Fruit fly (Drosophila melanogaster) whole organism, embryonic: ENCODE results near the gene CG10730.

Source experiments
- Aef1 ChIP-seq: fragments of 200-800 bp; sonication (Bioruptor generic); IDR thresholded peaks from 3 replicates; pipeline ENCODE4 v1.3.6; 2022; ENCODE audit warnings: missing biosample characterization, missing genetic modification characterization
- Bteb2 ChIP-seq: fragments of 200-800 bp; sonication (Bioruptor generic); optimal IDR thresholded peaks from 2 replicates; lab custom pipeline; 2016; ENCODE audit warnings: missing biosample characterization, missing genetic modification characterization
- CG12071 ChIP-seq: fragments of 200-800 bp; sonication (Bioruptor generic); optimal IDR thresholded peaks from 3 replicates; lab custom pipeline; 2018; ENCODE audit warnings: missing biosample characterization, mild to moderate bottlenecking, missing genetic modification characterization
- CG12659 ChIP-seq: fragments of 200-800 bp; sonication (Bioruptor generic); optimal IDR thresholded peaks from 3 replicates; lab custom pipeline; 2017; ENCODE audit warnings: mild to moderate bottlenecking, missing biosample characterization, missing genetic modification reagents, missing genetic modification characterization
- CG15514 ChIP-seq: fragments of 200-800 bp; sonication (Bioruptor generic); optimal IDR thresholded peaks from 3 replicates; lab custom pipeline; 2017; ENCODE audit warnings: missing biosample characterization, missing genetic modification characterization, mild to moderate bottlenecking, moderate library complexity, missing genetic modification reagents
- CG16815 ChIP-seq: fragments of 200-800 bp; sonication (Bioruptor generic); optimal IDR thresholded peaks from 3 replicates; lab custom pipeline; 2017; ENCODE audit warnings: missing biosample characterization, mild to moderate bottlenecking, missing genetic modification characterization
- CG17612 ChIP-seq: fragments of 200-800 bp; sonication (Bioruptor generic); IDR thresholded peaks from 2 replicates; pipeline ENCODE4 v1.3.6; 2022; ENCODE audit warnings: missing biosample characterization, missing genetic modification characterization
- CG18476 ChIP-seq: fragments of 200-800 bp; sonication (Bioruptor generic); optimal IDR thresholded peaks from 2 replicates; lab custom pipeline; 2016; ENCODE audit warnings: missing biosample characterization, mild to moderate bottlenecking, missing genetic modification characterization
- CG18764 ChIP-seq: fragments of 200-800 bp; sonication (Bioruptor generic); optimal IDR thresholded peaks from 3 replicates; lab custom pipeline; 2016; ENCODE audit warnings: missing biosample characterization, missing genetic modification characterization
- CG2712 ChIP-seq: fragments of 200-800 bp; optimal IDR thresholded peaks from 3 replicates; lab custom pipeline; 2019; ENCODE audit warnings: missing biosample characterization, mild to moderate bottlenecking, missing genetic modification characterization, moderate library complexity
- CG30020 ChIP-seq: fragments of 200-800 bp; optimal IDR thresholded peaks from 2 replicates; lab custom pipeline; 2019; ENCODE audit warnings: missing biosample characterization, mild to moderate bottlenecking, missing genetic modification characterization, moderate library complexity
- CG31388 ChIP-seq: fragments of 200-800 bp; sonication (Bioruptor generic); optimal IDR thresholded peaks from 2 replicates; lab custom pipeline; 2016; ENCODE audit warnings: missing biosample characterization, missing genetic modification characterization
- CG3163 ChIP-seq: fragments of 200-800 bp; sonication (Bioruptor generic); optimal IDR thresholded peaks from 3 replicates; lab custom pipeline; 2016; ENCODE audit warnings: missing biosample characterization, missing genetic modification characterization
- CG3281 ChIP-seq: fragments of 200-800 bp; sonication (Bioruptor generic); optimal IDR thresholded peaks from 3 replicates; lab custom pipeline; 2017; ENCODE audit warnings: missing biosample characterization, mild to moderate bottlenecking, missing genetic modification characterization
- CG5245 ChIP-seq: fragments of 200-800 bp; sonication (Bioruptor generic); optimal IDR thresholded peaks from 3 replicates; lab custom pipeline; 2016; ENCODE audit warnings: missing biosample characterization, missing genetic modification characterization
- CG6254 ChIP-seq: fragments of 200-800 bp; sonication (Bioruptor generic); optimal IDR thresholded peaks from 3 replicates; lab custom pipeline; 2017; ENCODE audit warnings: mild to moderate bottlenecking, missing biosample characterization, missing genetic modification reagents, missing genetic modification characterization
- CG7357 ChIP-seq: fragments of 200-800 bp; sonication (Bioruptor generic); IDR thresholded peaks from 3 replicates; pipeline ENCODE4 v1.3.6; 2022; ENCODE audit warnings: missing biosample characterization, missing genetic modification characterization
- CG7556 ChIP-seq: fragments of 200-800 bp; sonication (Bioruptor generic); optimal IDR thresholded peaks from 2 replicates; lab custom pipeline; 2017; ENCODE audit warnings: missing biosample characterization, mild to moderate bottlenecking, missing genetic modification characterization
- CG8359 ChIP-seq: fragments of 200-800 bp; sonication (Bioruptor generic); optimal IDR thresholded peaks from 2 replicates; lab custom pipeline; 2017; ENCODE audit warnings: missing biosample characterization, mild to moderate bottlenecking, missing genetic modification characterization, borderline replicate concordance
- CkIIα-i1 ChIP-seq: fragments of 200-800 bp; sonication (Bioruptor generic); IDR thresholded peaks from 2 replicates; pipeline ENCODE4 v1.3.6; 2022; ENCODE audit warnings: missing biosample characterization, missing genetic modification characterization
- D ChIP-seq, 2 experiments: fragments of 200-800 bp in 1 of 2; fragments of >200 bp in 1 of 2; sonication (Bioruptor generic) in 1 of 2; optimal IDR thresholded peaks; 2 replicates in 1 of 2; 3 replicates in 1 of 2; lab custom pipeline; 2017; ENCODE audit warnings: mild to moderate bottlenecking in 1 of 2, missing biosample characterization in 1 of 2, missing genetic modification characterization in 1 of 2, missing genetic modification reagents in 1 of 2
- Dbx ChIP-seq: fragments of 200-800 bp; sonication (Bioruptor generic); IDR thresholded peaks from 3 replicates; pipeline ENCODE4 v1.3.6; 2022; ENCODE audit warnings: missing biosample characterization, missing genetic modification characterization
- Dfd ChIP-seq, 2 experiments: fragments of >200 bp; optimal IDR thresholded peaks; 2 replicates each; lab custom pipeline; 2017; ENCODE audit warnings: missing biosample characterization in 2 of 2, missing genetic modification characterization in 2 of 2
- ERR ChIP-seq: fragments of 200-800 bp; sonication (Bioruptor generic); optimal IDR thresholded peaks from 2 replicates; lab custom pipeline; 2016; ENCODE audit warnings: missing biosample characterization, missing genetic modification characterization
- Ets65A ChIP-seq: fragments of 200-800 bp; sonication (Bioruptor generic); peaks from one replicate; lab custom pipeline; 2016; ENCODE audit warnings: missing biosample characterization, missing genetic modification characterization
- HHEX ChIP-seq: fragments of 200-800 bp; sonication (Bioruptor generic); optimal IDR thresholded peaks from 3 replicates; lab custom pipeline; 2017; ENCODE audit warnings: missing biosample characterization, mild to moderate bottlenecking, missing genetic modification characterization, missing genetic modification reagents
- Hand ChIP-seq: fragments of 200-800 bp; sonication (Bioruptor generic); optimal IDR thresholded peaks from 2 replicates; lab custom pipeline; 2017; ENCODE audit warnings: mild to moderate bottlenecking, missing biosample characterization, missing genetic modification reagents, missing genetic modification characterization
- Hmr ChIP-seq: fragments of 200-800 bp; sonication (Bioruptor generic); optimal IDR thresholded peaks from 3 replicates; lab custom pipeline; 2017; ENCODE audit warnings: mild to moderate bottlenecking, missing biosample characterization, missing genetic modification reagents, missing genetic modification characterization
- Hr39 ChIP-seq: fragments of >200 bp; optimal IDR thresholded peaks from 2 replicates; lab custom pipeline; 2017
- Lpt ChIP-seq: fragments of >200 bp; optimal IDR thresholded peaks from 2 replicates; lab custom pipeline; 2018; ENCODE audit warnings: missing biosample characterization, missing genetic modification characterization
- Oli ChIP-seq: fragments of 200-800 bp; sonication (Bioruptor generic); optimal IDR thresholded peaks from 2 replicates; lab custom pipeline; 2018; ENCODE audit warnings: missing biosample characterization, mild to moderate bottlenecking, missing genetic modification characterization, moderate library complexity
- Ptx1 ChIP-seq: fragments of 200-800 bp; sonication (Bioruptor generic); IDR thresholded peaks from 2 replicates; pipeline ENCODE4 v1.3.6; 2022; ENCODE audit warnings: missing biosample characterization, missing genetic modification characterization
- Rx ChIP-seq: fragments of 200-800 bp; sonication (Bioruptor generic); IDR thresholded peaks from 2 replicates; pipeline ENCODE4 v1.3.6; 2022; ENCODE audit warnings: missing biosample characterization, missing genetic modification characterization
- dmrt99B ChIP-seq: fragments of 200-800 bp; sonication (Bioruptor generic); optimal IDR thresholded peaks from 2 replicates; lab custom pipeline; 2018; ENCODE audit warnings: missing biosample characterization, mild to moderate bottlenecking, missing genetic modification characterization, moderate library complexity
- dpn ChIP-seq, 2 experiments: fragments of 200-800 bp; sonication (Bioruptor generic); optimal IDR thresholded peaks; 3 replicates each; lab custom pipeline; 2016; ENCODE audit warnings: missing biosample characterization in 2 of 2, missing genetic modification characterization in 2 of 2
- grn ChIP-seq: fragments of 200-800 bp; sonication (Bioruptor generic); optimal IDR thresholded peaks from 3 replicates; lab custom pipeline; 2017; ENCODE audit warnings: missing biosample characterization, missing genetic modification characterization
- inv ChIP-seq: fragments of 200-800 bp; sonication (Bioruptor generic); IDR thresholded peaks from 2 replicates; pipeline ENCODE4 v1.3.6; 2022; ENCODE audit warnings: missing biosample characterization, missing genetic modification characterization; ENCODE audit not compliant: partially characterized antibody
- ken ChIP-seq: fragments of 200-800 bp; sonication (Bioruptor generic); IDR thresholded peaks from 3 replicates; pipeline ENCODE4 v1.3.6; 2022; ENCODE audit warnings: missing biosample characterization, missing genetic modification characterization
- klu ChIP-seq: fragments of 200-800 bp; sonication (Bioruptor generic); IDR thresholded peaks from 2 replicates; pipeline ENCODE4 v1.3.6; 2022; ENCODE audit warnings: missing biosample characterization, missing genetic modification characterization
- nom ChIP-seq: fragments of 200-800 bp; sonication (Bioruptor generic); optimal IDR thresholded peaks from 2 replicates; lab custom pipeline; 2017; ENCODE audit warnings: missing biosample characterization, missing genetic modification characterization, mild to moderate bottlenecking, moderate library complexity, missing genetic modification reagents
- odd ChIP-seq: fragments of 200-800 bp; sonication (Bioruptor generic); optimal IDR thresholded peaks from 2 replicates; lab custom pipeline; 2017; ENCODE audit warnings: missing biosample characterization, mild to moderate bottlenecking, missing genetic modification characterization
- p53 ChIP-seq: fragments of 200-800 bp; sonication (Bioruptor generic); optimal IDR thresholded peaks from 2 replicates; lab custom pipeline; 2016; ENCODE audit warnings: missing biosample characterization, missing genetic modification characterization
- pan ChIP-seq, 4 experiments: fragments of >200 bp in 3 of 4; fragments of 200-800 bp in 1 of 4; sonication (Bioruptor generic) in 1 of 4; optimal IDR thresholded peaks in 3 of 4; IDR thresholded peaks in 1 of 4; 2 replicates each; pipeline versions ENCODE4 v1.3.6 to Lab custom; 2017 to 2022; ENCODE audit warnings: missing biosample characterization in 2 of 4, missing genetic modification characterization in 2 of 4, mixed read lengths in 1 of 4
- pita ChIP-seq: fragments of 200-800 bp; sonication (Bioruptor generic); optimal IDR thresholded peaks from 2 replicates; lab custom pipeline; 2017; ENCODE audit warnings: missing biosample characterization, mild to moderate bottlenecking, missing genetic modification characterization
- slbo ChIP-seq: fragments of 200-800 bp; sonication (Bioruptor generic); IDR thresholded peaks from 2 replicates; pipeline ENCODE4 v1.3.6; 2022; ENCODE audit warnings: missing biosample characterization, missing genetic modification characterization
- so ChIP-seq: fragments of 200-800 bp; sonication (Bioruptor generic); IDR thresholded peaks from 3 replicates; pipeline ENCODE4 v1.3.6; 2022; ENCODE audit warnings: missing biosample characterization, missing genetic modification characterization
- ssp ChIP-seq: fragments of 200-800 bp; sonication (Bioruptor generic); IDR thresholded peaks from 2 replicates; pipeline ENCODE4 v1.3.6; 2022; ENCODE audit warnings: missing biosample characterization, missing genetic modification characterization
- sug ChIP-seq: fragments of 200-800 bp; optimal IDR thresholded peaks from 2 replicates; lab custom pipeline; 2019; ENCODE audit warnings: missing biosample characterization, mild to moderate bottlenecking, missing genetic modification characterization, moderate library complexity
- tin ChIP-seq: fragments of 200-800 bp; sonication (Bioruptor generic); optimal IDR thresholded peaks from 3 replicates; lab custom pipeline; 2016; ENCODE audit warnings: missing biosample characterization, missing genetic modification characterization

Gene CG10730

DNA sequence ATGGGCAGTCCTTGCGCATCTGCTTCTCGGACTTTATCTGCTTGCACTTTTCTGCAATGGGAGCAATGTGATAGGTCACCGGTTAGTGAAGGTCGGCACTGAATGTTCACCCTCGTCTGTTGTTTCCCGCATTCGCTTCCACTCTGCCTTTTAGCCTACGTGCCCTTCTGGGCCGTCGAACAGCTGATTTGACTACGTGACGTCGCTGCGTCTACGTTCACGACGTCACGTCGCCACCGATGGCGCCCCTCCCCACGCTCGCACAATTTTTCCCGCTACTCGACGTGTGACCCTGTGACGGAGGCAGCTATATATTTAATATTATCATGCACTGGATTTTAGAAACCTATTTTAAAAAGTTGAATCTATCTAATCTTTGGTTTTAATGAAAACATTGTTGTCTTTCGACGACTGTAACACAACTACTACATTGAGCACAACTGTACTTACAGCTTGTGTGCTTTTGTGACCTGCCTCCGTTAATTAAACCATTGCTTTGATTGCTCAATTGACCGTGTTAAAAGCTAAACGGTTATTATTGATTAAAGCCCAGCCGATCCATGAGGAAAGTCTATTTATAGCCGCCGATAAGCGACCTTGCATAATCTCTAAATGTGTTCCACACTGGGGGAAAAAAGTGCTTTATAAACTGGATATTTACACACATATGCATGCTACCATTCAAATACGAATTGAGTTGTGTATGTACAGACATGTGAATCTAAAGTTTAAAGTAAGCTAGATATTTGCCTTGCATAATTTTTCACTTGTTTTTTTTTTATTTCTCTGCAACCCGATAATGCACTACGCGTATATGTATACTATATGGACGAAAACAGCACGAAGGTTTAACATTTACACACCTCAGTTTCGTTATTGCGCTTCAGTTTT is 11.2 kb upstream of the CG10730 start (continued):
- no peak for TF ChIP-seq ERR
- TF ChIP-seq inv (GFP tag; lab: Robert Waterston, UW), result no peak
- TF ChIP-seq CG31388, result no peak
- peak; percentile 66 for TF ChIP-seq Ets65A
- no peak for TF ChIP-seq CG16815 (GFP tag; lab: Kevin White, UChicago)
- no peak for TF ChIP-seq ken (GFP tag; lab: Robert Waterston, UW)
- TF ChIP-seq CG30020 (tag; lab: Kevin White, UChicago), result no peak
- peak; percentile 36 for TF ChIP-seq CG3281 (GFP tag; lab: Kevin White, UChicago)
- no peak for TF ChIP-seq tin (GFP tag; lab: Kevin White, UChicago)
- no peak for TF ChIP-seq pita (GFP tag; lab: Kevin White, UChicago)
- TF ChIP-seq Bteb2 (GFP tag; lab: Kevin White, UChicago), result no peak
- no peak for TF ChIP-seq D (optimal IDR thresholded peaks at IDR 0.05; lab: Kevin White, UChicago)
- TF ChIP-seq D (GFP tag; optimal IDR thresholded peaks at IDR 0.05; lab: Kevin White, UChicago), result no peak
- TF ChIP-seq Ptx1 (GFP tag; lab: Robert Waterston, UW), result peak; percentile 34; the same call in 1 of the 2 replicates
- TF ChIP-seq p53 (GFP tag; lab: Kevin White, UChicago), result no peak
- TF ChIP-seq Rx (GFP tag; lab: Robert Waterston, UW), result no peak
- TF ChIP-seq CG2712 (tag; lab: Kevin White, UChicago), result no peak
- no peak for TF ChIP-seq CG17612 (GFP tag; lab: Robert Waterston, UW)
- peak in 1 of 2 experiments; percentile 5 for TF ChIP-seq dpn (GFP tag; optimal IDR thresholded peaks at IDR 0.05; lab: Kevin White, UChicago)
- TF ChIP-seq Dbx (GFP tag; lab: Robert Waterston, UW), result no peak
- TF ChIP-seq Hr39 (lab: Kevin White, UChicago), result no peak
- TF ChIP-seq CG18476 (GFP tag; lab: Kevin White, UChicago), result no peak
- TF ChIP-seq HHEX, result peak; percentile 33
- no peak for TF ChIP-seq CkIIα-i1 (GFP tag; lab: Robert Waterston, UW)
- peak; percentile 16 for TF ChIP-seq CG6254 (GFP tag; lab: Kevin White, UChicago)
- TF ChIP-seq nom (GFP tag; lab: Kevin White, UChicago), result no peak
- no peak for TF ChIP-seq CG18764
- no peak for TF ChIP-seq ssp (GFP tag; lab: Robert Waterston, UW)
- peak; percentile 10 for TF ChIP-seq Oli
- TF ChIP-seq pan (optimal IDR thresholded peaks at IDR 0.05; lab: Kevin White, UChicago), result no peak
- TF ChIP-seq pan (GFP tag; optimal IDR thresholded peaks at IDR 0.05 in 1 of 2, IDR thresholded peaks at IDR 0.05 in 1 of 2), result peak in 1 of 2 experiments; percentile 23
- peak; percentile 29 for TF ChIP-seq CG7556 (GFP tag; lab: Kevin White, UChicago)
- TF ChIP-seq CG8359 (GFP tag; lab: Kevin White, UChicago), result no peak
- no peak for TF ChIP-seq Lpt
- TF ChIP-seq dmrt99B (tag; lab: Kevin White, UChicago), result no peak
- peak; percentile 19 for TF ChIP-seq Hmr (GFP tag; lab: Kevin White, UChicago)
- TF ChIP-seq CG15514 (GFP tag; lab: Kevin White, UChicago), result no peak
- no peak for TF ChIP-seq Aef1
- peak; percentile 51 for TF ChIP-seq slbo (GFP tag; lab: Robert Waterston, UW)
- TF ChIP-seq Dfd (GFP tag; optimal IDR thresholded peaks at IDR 0.05; lab: Kevin White, UChicago), result no peak
- no peak for TF ChIP-seq odd (GFP tag; lab: Kevin White, UChicago)
- TF ChIP-seq grn, result no peak
- no peak for TF ChIP-seq sug (tag; lab: Kevin White, UChicago)
- no peak for TF ChIP-seq klu
- no peak for TF ChIP-seq CG7357 (GFP tag; lab: Robert Waterston, UW)
- no peak for TF ChIP-seq so (GFP tag; lab: Robert Waterston, UW)
- no peak for TF ChIP-seq Hand (GFP tag; lab: Kevin White, UChicago)
- TF ChIP-seq CG12071, result no peak
- TF ChIP-seq CG5245 (GFP tag; lab: Kevin White, UChicago), result no peak
- TF ChIP-seq CG3163 (GFP tag; lab: Kevin White, UChicago), result no peak
- no peak for TF ChIP-seq CG12659 (GFP tag; lab: Kevin White, UChicago)
